Fruit fly (Drosophila melanogaster): Measurements from ENCODE around the gene Nnf1b.

- TF ChIP-seq CG8159 (tag; optimal IDR thresholded peaks at IDR 0.05) = no peak
- no peak for TF ChIP-seq CG15710 (tag; optimal IDR thresholded peaks at IDR 0.05)
- TF ChIP-seq EcR (GFP tag; optimal IDR thresholded peaks at IDR 0.05) = no peak
- no peak for TF ChIP-seq CG10348 (GFP tag; IDR thresholded peaks at IDR 0.05)
- TF ChIP-seq Ets98B (GFP tag; IDR thresholded peaks at IDR 0.05) = no peak
- TF ChIP-seq gl (tag; optimal IDR thresholded peaks at IDR 0.05) = no peak
- TF ChIP-seq Pif1A (GFP tag; optimal IDR thresholded peaks at IDR 0.05) = no peak
Observed at dm6 chr2L:856001-856400, 45.6 kb downstream of the Nnf1b start.
